Worm (Caenorhabditis elegans): Measurements from ENCODE around the gene acp-5.

- TF ChIP-seq unc-130 (GFP tag; optimal IDR thresholded peaks at IDR 0.05) (no peak), nhr-76 (tag; optimal IDR thresholded peaks at IDR 0.05) (no peak), snpc-4 (tag; optimal IDR thresholded peaks at IDR 0.05) (no peak)
Measured at ce11 chrX:5859161-5859560, 29.9 kb downstream of the acp-5 start.

Measured in whole organism, L4 larva.